Worm (Caenorhabditis elegans): ENCODE data around the gene hrpk-2.

hrpk-2 gene

DNA sequence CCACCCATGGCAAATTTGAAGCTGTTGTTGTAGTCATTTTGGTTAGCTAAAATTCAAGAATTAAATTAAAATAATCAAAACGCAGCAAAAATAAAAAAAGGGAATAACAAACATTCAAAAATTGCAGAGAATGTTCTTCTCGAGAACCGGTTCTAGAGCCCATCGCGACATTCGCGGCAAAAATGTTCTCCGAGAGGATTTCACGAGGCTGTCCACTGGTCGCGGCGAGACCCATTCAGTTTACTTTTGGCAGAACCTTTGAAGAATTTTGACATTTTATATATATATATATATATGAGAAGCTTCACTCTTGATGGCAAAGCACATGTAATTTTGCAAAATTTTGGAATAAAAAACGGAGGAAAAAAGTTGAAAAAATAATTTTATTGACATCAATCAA lies 42.6 kb downstream of the hrpk-2 start, which contains the start of gene F44B9.8:
Gene F44B9.8 (minus strand): TSS at position 163 of the 400 bp plus-strand sequence.
- TF ChIP-seq dsc-1 (tag; optimal IDR thresholded peaks at IDR 0.05) (no peak), Y116A8C.19 (tag; optimal IDR thresholded peaks at IDR 0.05; ENCODE audit: borderline replicate concordance) (no peak), mep-1 (tag; optimal IDR thresholded peaks at IDR 0.05) (peak; percentile 68), efl-1 (optimal IDR thresholded peaks at IDR 0.05) (peak; percentile 72 to 76), efl-1 (GFP tag; optimal IDR thresholded peaks at IDR 0.05 in 1 of 2) (peak; percentile 73 to 95), C04F5.9 (tag; optimal IDR thresholded peaks at IDR 0.05) (peak; percentile 7), ztf-11 (tag; optimal IDR thresholded peaks at IDR 0.05) (peak in 1 of 2 experiments; percentile 20), C16A3.4 (tag; optimal IDR thresholded peaks at IDR 0.05) (peak; percentile 71), ztf-4 (tag; optimal IDR thresholded peaks at IDR 0.05) (peak; percentile 12), irx-1 (tag; optimal IDR thresholded peaks at IDR 0.05) (peak; percentile 3), snu-23 (GFP tag; optimal IDR thresholded peaks at IDR 0.05) (peak; percentile 76), ceh-82 (tag; optimal IDR thresholded peaks at IDR 0.05) (peak in 1 of 3 experiments; percentile 52), fkh-4 (tag; optimal IDR thresholded peaks at IDR 0.05; ENCODE audit: borderline replicate concordance) (no peak), ama-1 (optimal IDR thresholded peaks at IDR 0.05) (no peak), mdl-1 (tag; optimal IDR thresholded peaks at IDR 0.05) (peak in 1 of 2 experiments; percentile 32), elt-3 (tag; optimal IDR thresholded peaks at IDR 0.05) (peak in 1 of 6 experiments; percentile 71), aha-1 (tag; optimal IDR thresholded peaks at IDR 0.05) (no peak), hlh-17 (GFP tag; optimal IDR thresholded peaks at IDR 0.05; ENCODE audit: borderline replicate concordance) (no peak), grh-1 (GFP tag; IDR thresholded peaks at IDR 0.05) (peak; percentile 86), lin-15B (tag; optimal IDR thresholded peaks at IDR 0.05) (peak; percentile 70), dpl-1 (GFP tag; optimal IDR thresholded peaks at IDR 0.05) (peak; percentile 60 to 82 (median 76)), lin-35 (GFP tag; optimal IDR thresholded peaks at IDR 0.05) (peak; percentile 72 to 80), tbx-2 (tag; optimal IDR thresholded peaks at IDR 0.05) (peak; percentile 55), sup-37 (GFP tag; optimal IDR thresholded peaks at IDR 0.05) (no peak), rnt-1 (tag; optimal IDR thresholded peaks at IDR 0.05) (peak; percentile 62), nhr-47 (tag; optimal IDR thresholded peaks at IDR 0.05) (peak; percentile 50), xbp-1 (tag; optimal IDR thresholded peaks at IDR 0.05) (peak; percentile 69), nhr-11 (tag; optimal IDR thresholded peaks at IDR 0.05) (no peak), nhr-90 (tag; optimal IDR thresholded peaks at IDR 0.05; ENCODE audit: poor library complexity) (peak; percentile 55), lir-3 (tag; optimal IDR thresholded peaks at IDR 0.05; ENCODE audit: poor library complexity) (peak; percentile 24), pax-3 (tag; optimal IDR thresholded peaks at IDR 0.05) (no peak), nhr-19 (GFP tag; conservative IDR thresholded peaks at IDR 0.05) (peak; percentile 66), ets-5 (GFP tag; IDR thresholded peaks at IDR 0.05) (no peak), fkh-8 (tag; optimal IDR thresholded peaks at IDR 0.05) (peak; percentile 13), alr-1 (tag; optimal IDR thresholded peaks at IDR 0.05; ENCODE audit: borderline replicate concordance) (no peak), nhr-71 (tag; optimal IDR thresholded peaks at IDR 0.05) (peak; percentile 69), snpc-4 (tag; optimal IDR thresholded peaks at IDR 0.05) (no peak), vab-15 (tag; optimal IDR thresholded peaks at IDR 0.05) (no peak), F16B12.6 (tag; optimal IDR thresholded peaks at IDR 0.05) (peak; percentile 29), ceh-8 (GFP tag; optimal IDR thresholded peaks at IDR 0.05) (no peak), lin-14 (GFP tag; optimal IDR thresholded peaks at IDR 0.05) (peak; percentile 78), nhr-85 (tag) (peak; percentile 79), nhr-77 (tag; optimal IDR thresholded peaks at IDR 0.05) (no peak), swsn-7 (tag; optimal IDR thresholded peaks at IDR 0.05) (peak; percentile 67), elt-2 (tag; optimal IDR thresholded peaks at IDR 0.05) (no peak), mef-2 (tag; optimal IDR thresholded peaks at IDR 0.05) (no peak), unc-130 (tag; optimal IDR thresholded peaks at IDR 0.05) (peak; percentile 73), nhr-28 (tag; optimal IDR thresholded peaks at IDR 0.05) (no peak), lsy-2 (tag; optimal IDR thresholded peaks at IDR 0.05) (peak; percentile 76 to 80), blmp-1 (tag; optimal IDR thresholded peaks at IDR 0.05) (peak; percentile 19), nhr-20 (tag; optimal IDR thresholded peaks at IDR 0.05) (peak; percentile 72), skn-1 (tag; optimal IDR thresholded peaks at IDR 0.05) (peak; percentile 35)
